Worm (Caenorhabditis elegans) whole organism, L1 larva: ENCODE results near the gene srh-213.
"Not testable (repeated sequence)": the region's sequence is repeated elsewhere in the genome, so short reads cannot be mapped to it uniquely, and the experiment has no call there.

ENCODE experiments used
- C04F5.9 ChIP-seq: sonication (generic microtip); optimal IDR thresholded peaks from 2 replicates; lab custom pipeline; 2016; ENCODE audit warnings: missing genetic modification characterization, missing compliant biosample characterization
- C34B4.2 ChIP-seq: sonication (generic microtip); optimal IDR thresholded peaks from 2 replicates; lab custom pipeline; 2017; ENCODE audit warnings: mild to moderate bottlenecking, missing genetic modification characterization, missing compliant biosample characterization
- Y116A8C.19 ChIP-seq: sonication (generic microtip); optimal IDR thresholded peaks from 2 replicates; lab custom pipeline; 2016; ENCODE audit warnings: missing compliant biosample characterization, missing genetic modification characterization, borderline replicate concordance
- aly-2 ChIP-seq: fragments of 150-350 bp; optimal IDR thresholded peaks from 2 replicates; lab custom pipeline; 2014; ENCODE audit warnings: missing biosample characterization, missing genetic modification characterization
- ama-1 ChIP-seq: fragments of 150-350 bp; optimal IDR thresholded peaks from 2 replicates; lab custom pipeline; 2014
- blmp-1 ChIP-seq: fragments of 150-350 bp; optimal IDR thresholded peaks from 2 replicates; lab custom pipeline; 2014; ENCODE audit warnings: missing biosample characterization, missing genetic modification characterization
- ceh-63 ChIP-seq: fragments of 200-800 bp; sonication (Bioruptor generic); optimal IDR thresholded peaks from 2 replicates; lab custom pipeline; 2018; ENCODE audit warnings: mild to moderate bottlenecking, missing genetic modification characterization, missing compliant biosample characterization
- ceh-8 ChIP-seq: fragments of 200-800 bp; sonication (Bioruptor generic); optimal IDR thresholded peaks from 2 replicates; lab custom pipeline; 2018; ENCODE audit warnings: mild to moderate bottlenecking, missing genetic modification characterization, moderate library complexity, missing compliant biosample characterization
- ceh-82 ChIP-seq, 3 experiments: fragments of 150-350 bp in 1 of 3; sonication (generic microtip) in 2 of 3; optimal IDR thresholded peaks; 2 replicates each; lab custom pipeline; 2014 to 2017; ENCODE audit warnings: missing biosample characterization in 3 of 3, missing genetic modification characterization in 3 of 3
- ces-1 ChIP-seq: fragments of 150-350 bp; optimal IDR thresholded peaks from 2 replicates; lab custom pipeline; 2014; ENCODE audit warnings: missing biosample characterization, missing genetic modification reagents, missing genetic modification characterization
- dpl-1 ChIP-seq, 3 experiments: fragments of 150-350 bp in 2 of 3; sonication (generic microtip) in 1 of 3; optimal IDR thresholded peaks; 2 replicates each; lab custom pipeline; 2014 to 2017; ENCODE audit warnings: missing biosample characterization in 3 of 3, missing genetic modification characterization in 3 of 3, missing genetic modification reagents in 3 of 3
- efl-1 ChIP-seq, 4 experiments: fragments of 150-350 bp; optimal IDR thresholded peaks in 3 of 4; peaks in 1 of 4; 1 replicate in 1 of 4; 2 replicates in 3 of 4; lab custom pipeline; 2014; ENCODE audit warnings: missing biosample characterization in 2 of 4, missing genetic modification characterization in 2 of 4, missing genetic modification reagents in 2 of 4
- fkh-10 ChIP-seq: sonication (generic microtip); optimal IDR thresholded peaks from 2 replicates; lab custom pipeline; 2017; ENCODE audit warnings: missing biosample characterization, missing genetic modification reagents, missing genetic modification characterization
- fkh-4 ChIP-seq: sonication (generic microtip); optimal IDR thresholded peaks from 2 replicates; lab custom pipeline; 2016; ENCODE audit warnings: missing compliant biosample characterization, missing genetic modification characterization, borderline replicate concordance
- fos-1 ChIP-seq: fragments of 150-350 bp; optimal IDR thresholded peaks from 2 replicates; lab custom pipeline; 2014; ENCODE audit warnings: missing biosample characterization, missing genetic modification characterization
- hlh-17 ChIP-seq: fragments of 200-800 bp; sonication (Bioruptor generic); optimal IDR thresholded peaks from 2 replicates; lab custom pipeline; 2018; ENCODE audit warnings: missing genetic modification characterization, mild to moderate bottlenecking, missing compliant biosample characterization, moderate library complexity, borderline replicate concordance
- hpl-2 ChIP-seq: fragments of 150-350 bp; optimal IDR thresholded peaks from 2 replicates; lab custom pipeline; 2014; ENCODE audit warnings: missing biosample characterization, missing genetic modification reagents, missing genetic modification characterization
- isw-1 ChIP-seq: fragments of 200-800 bp; sonication (Bioruptor generic); IDR thresholded peaks from 2 replicates; pipeline ENCODE4 v1.3.6; 2022; ENCODE audit warnings: missing genetic modification characterization, missing compliant biosample characterization
- jun-1 ChIP-seq: fragments of 150-350 bp; optimal IDR thresholded peaks from 2 replicates; lab custom pipeline; 2014; ENCODE audit warnings: missing biosample characterization, missing genetic modification reagents, missing genetic modification characterization
- lin-13 ChIP-seq: fragments of 150-350 bp; optimal IDR thresholded peaks from 2 replicates; lab custom pipeline; 2014; ENCODE audit warnings: missing biosample characterization, missing genetic modification reagents, missing genetic modification characterization
- lin-14 ChIP-seq: fragments of 200-800 bp; sonication (Bioruptor generic); optimal IDR thresholded peaks from 2 replicates; lab custom pipeline; 2018; ENCODE audit warnings: mild to moderate bottlenecking, missing genetic modification characterization, moderate library complexity, missing compliant biosample characterization
- lin-15B ChIP-seq: fragments of 150-350 bp; sonication (generic microtip); optimal IDR thresholded peaks from 3 replicates; lab custom pipeline; 2014; ENCODE audit warnings: missing biosample characterization, missing genetic modification characterization
- lin-35 ChIP-seq, 2 experiments: fragments of 150-350 bp; optimal IDR thresholded peaks; 2 replicates each; lab custom pipeline; 2014; ENCODE audit warnings: missing biosample characterization in 2 of 2, missing genetic modification characterization in 2 of 2, missing genetic modification reagents in 2 of 2
- lin-39 ChIP-seq: fragments of 150-350 bp; optimal IDR thresholded peaks from 2 replicates; lab custom pipeline; 2014; ENCODE audit warnings: missing biosample characterization, missing genetic modification reagents, missing genetic modification characterization
- lsy-2 ChIP-seq, 2 experiments: fragments of 150-350 bp; optimal IDR thresholded peaks; 2 replicates each; lab custom pipeline; 2014; ENCODE audit warnings: missing biosample characterization in 2 of 2, missing genetic modification characterization in 2 of 2
- mab-9 ChIP-seq: fragments of 200-800 bp; sonication (Bioruptor generic); IDR thresholded peaks from 2 replicates; pipeline ENCODE4 v1.3.6; 2022; ENCODE audit warnings: missing genetic modification reagents, missing genetic modification characterization, missing compliant biosample characterization
- mdl-1 ChIP-seq, 2 experiments: fragments of 150-350 bp; optimal IDR thresholded peaks; 2 replicates each; lab custom pipeline; 2014 to 2017; ENCODE audit warnings: missing biosample characterization in 2 of 2, missing genetic modification characterization in 2 of 2, inconsistent platforms in 1 of 2
- nhr-12 ChIP-seq: sonication (generic microtip); optimal IDR thresholded peaks from 2 replicates; lab custom pipeline; 2017; ENCODE audit warnings: missing biosample characterization, missing genetic modification characterization
- nhr-19 ChIP-seq: fragments of 200-800 bp; sonication (Bioruptor generic); conservative IDR thresholded peaks from 2 replicates; pipeline ENCODE4 v1.3.6; 2022; ENCODE audit warnings: missing genetic modification characterization, missing compliant biosample characterization
- nhr-20 ChIP-seq: sonication (generic microtip); optimal IDR thresholded peaks from 2 replicates; lab custom pipeline; 2016; ENCODE audit warnings: mild to moderate bottlenecking, missing genetic modification characterization, missing compliant biosample characterization
- nhr-76 ChIP-seq: sonication (generic microtip); optimal IDR thresholded peaks from 2 replicates; lab custom pipeline; 2017; ENCODE audit warnings: missing biosample characterization, missing genetic modification characterization
- nhr-85 ChIP-seq: sonication (generic microtip); peaks from one replicate; lab custom pipeline; 2016; ENCODE audit warnings: missing genetic modification characterization, inconsistent platforms, missing compliant biosample characterization
- pax-3 ChIP-seq: fragments of 200-800 bp; sonication (Bioruptor generic); optimal IDR thresholded peaks from 2 replicates; lab custom pipeline; 2018; ENCODE audit warnings: mild to moderate bottlenecking, missing genetic modification characterization, moderate library complexity, missing compliant biosample characterization
- skn-1 ChIP-seq: fragments of 150-350 bp; optimal IDR thresholded peaks from 2 replicates; lab custom pipeline; 2014; ENCODE audit warnings: missing biosample characterization, missing genetic modification characterization
- snpc-4 ChIP-seq: fragments of 150-350 bp; optimal IDR thresholded peaks from 2 replicates; lab custom pipeline; 2014; ENCODE audit warnings: missing biosample characterization, missing genetic modification characterization
- snu-23 ChIP-seq: sonication (generic microtip); optimal IDR thresholded peaks from 2 replicates; lab custom pipeline; 2016; ENCODE audit warnings: missing genetic modification characterization, missing compliant biosample characterization
- sup-37 ChIP-seq: fragments of 200-800 bp; sonication (Bioruptor generic); optimal IDR thresholded peaks from 2 replicates; lab custom pipeline; 2018; ENCODE audit warnings: mild to moderate bottlenecking, missing genetic modification characterization, missing compliant biosample characterization
- tbx-2 ChIP-seq: sonication (generic microtip); optimal IDR thresholded peaks from 2 replicates; lab custom pipeline; 2016; ENCODE audit warnings: missing genetic modification characterization, missing compliant biosample characterization
- unc-86 ChIP-seq: sonication (generic microtip); optimal IDR thresholded peaks from 2 replicates; lab custom pipeline; 2016; ENCODE audit warnings: missing genetic modification characterization, missing compliant biosample characterization
- vab-15 ChIP-seq: sonication (generic microtip); optimal IDR thresholded peaks from 2 replicates; lab custom pipeline; 2017; ENCODE audit warnings: missing genotype, mild to moderate bottlenecking, missing genetic modification characterization, missing compliant biosample characterization
- xbp-1 ChIP-seq: sonication (generic microtip); optimal IDR thresholded peaks from 2 replicates; lab custom pipeline; 2016; ENCODE audit warnings: missing genetic modification characterization, missing compliant biosample characterization
- zip-4 ChIP-seq: fragments of 200-800 bp; sonication (Bioruptor generic); optimal IDR thresholded peaks from 2 replicates; lab custom pipeline; 2018; ENCODE audit warnings: mild to moderate bottlenecking, missing genetic modification characterization, moderate library complexity, missing compliant biosample characterization
- ztf-4 ChIP-seq: fragments of 150-350 bp; optimal IDR thresholded peaks from 2 replicates; lab custom pipeline; 2014; ENCODE audit warnings: missing biosample characterization, missing genetic modification characterization

The srh-213 gene

ce11 chrV:3605325-3605724 lies 10.5 kb upstream of the srh-213 start, which contains the start of gene T22F3.8:
Gene T22F3.8, minus strand, starts transcription at chrV:3605425.
- no peak for TF ChIP-seq lin-35 (GFP tag; optimal IDR thresholded peaks at IDR 0.05; lab: Kevin White, UChicago)
- no peak for TF ChIP-seq sup-37
- TF ChIP-seq mab-9: no peak
- TF ChIP-seq vab-15 (tag; lab: Kevin White, UChicago): no peak
- no peak for TF ChIP-seq mdl-1 (tag; optimal IDR thresholded peaks at IDR 0.05; lab: Kevin White, UChicago)
- TF ChIP-seq hpl-2 (GFP tag; lab: Kevin White, UChicago): no peak
- TF ChIP-seq tbx-2: no peak
- no peak for TF ChIP-seq efl-1 (optimal IDR thresholded peaks at IDR 0.05; lab: Kevin White, UChicago)
- no peak for TF ChIP-seq efl-1 (GFP tag; optimal IDR thresholded peaks at IDR 0.05 in 1 of 2; lab: Kevin White, UChicago)
- no peak for TF ChIP-seq ztf-4 (tag; lab: Kevin White, UChicago)
- TF ChIP-seq lin-39: no peak
- TF ChIP-seq aly-2: no peak
- no peak for TF ChIP-seq nhr-19
- TF ChIP-seq Y116A8C.19: no peak
- no peak for TF ChIP-seq lin-14 (GFP tag; lab: Kevin White, UChicago)
- no peak for TF ChIP-seq C34B4.2 (tag; lab: Kevin White, UChicago)

- TF ChIP-seq unc-86 (tag; lab: Kevin White, UChicago) (no peak), lin-13 (GFP tag; lab: Kevin White, UChicago) (no peak), lin-15B (tag; lab: Kevin White, UChicago) (no peak), C04F5.9 (no peak), ceh-82 (tag; optimal IDR thresholded peaks at IDR 0.05; lab: Kevin White, UChicago) (no peak), skn-1 (tag; lab: Kevin White, UChicago) (no peak), efl-1 (optimal IDR thresholded peaks at IDR 0.05; lab: Kevin White, UChicago) (no peak), efl-1 (GFP tag; optimal IDR thresholded peaks at IDR 0.05 in 1 of 2; lab: Kevin White, UChicago) (no peak), lsy-2 (tag; optimal IDR thresholded peaks at IDR 0.05; lab: Kevin White, UChicago) (no peak), ces-1 (GFP tag; lab: Kevin White, UChicago) (no peak), snpc-4 (tag; lab: Kevin White, UChicago) (no peak), nhr-76 (tag; lab: Kevin White, UChicago) (no peak), jun-1 (tag; lab: Kevin White, UChicago) (no peak), hlh-17 (no peak), xbp-1 (no peak), blmp-1 (tag; lab: Kevin White, UChicago) (no peak), fkh-10 (GFP tag; lab: Kevin White, UChicago) (no peak), ceh-63 (GFP tag; lab: Kevin White, UChicago) (no peak), fos-1 (tag; lab: Kevin White, UChicago) (no peak), ama-1 (lab: Kevin White, UChicago) (no peak), zip-4 (no peak)
Measured at ce11 chrV:3600570-3600969, 5.7 kb upstream of the srh-213 start, which contains the start of gene T22F3.7. Gene T22F3.7, minus strand, starts transcription at chrV:3600670.

DNA sequence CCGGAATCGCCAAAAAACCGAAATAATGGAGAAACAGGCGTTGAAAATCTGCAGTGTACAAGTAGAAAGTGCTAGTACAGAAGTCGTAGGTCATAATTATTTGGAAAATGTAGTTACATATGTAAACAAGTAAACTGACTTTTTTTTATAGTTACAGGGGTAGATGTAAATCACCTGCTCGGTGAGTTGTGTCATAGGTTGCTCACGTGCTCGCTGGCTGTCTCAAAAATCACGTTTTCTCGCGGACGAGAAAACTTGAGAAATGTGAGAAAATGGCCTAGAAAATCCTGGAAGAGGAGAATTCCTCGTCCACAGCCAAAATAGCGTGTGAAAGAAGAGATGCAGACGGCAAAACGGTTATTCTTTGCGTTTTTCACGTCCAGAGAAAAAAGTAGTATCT lies 2.2 kb upstream of the srh-213 start, which contains the start of gene srh-212:
TSS of gene srh-212 (minus strand) at position 101 of the 400 bp plus-strand sequence.
- not testable (repeated sequence) for TF ChIP-seq dpl-1 (GFP tag; optimal IDR thresholded peaks at IDR 0.05; lab: Kevin White, UChicago); lin-39; snu-23 (GFP tag; lab: Kevin White, UChicago)

DNA sequence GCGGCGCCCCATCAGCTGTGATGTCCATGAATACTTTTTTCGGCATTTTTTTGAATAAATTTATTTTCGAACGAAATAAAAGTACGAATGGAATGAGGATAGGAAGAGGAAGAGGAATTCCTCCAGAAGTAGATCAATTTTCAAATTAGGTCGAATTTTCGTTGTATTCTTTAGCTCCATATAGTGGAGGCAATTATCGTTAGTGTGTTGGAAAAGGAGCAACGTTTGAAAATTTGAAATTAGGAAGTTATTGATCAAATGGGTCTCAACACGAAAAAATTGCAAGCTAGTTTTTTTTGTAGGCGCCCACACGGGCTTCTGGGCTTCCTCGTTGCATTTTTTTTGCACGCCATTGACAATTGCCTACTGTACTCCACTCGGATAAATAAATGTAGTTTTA lies 2.7 kb downstream of the srh-213 start, which contains the start of gene T22F3.12:
TSS of gene T22F3.12 (minus strand) at position 101 of the 400 bp plus-strand sequence.
- TF ChIP-seq ceh-8 (GFP tag; lab: Kevin White, UChicago) (no peak), zip-4 (no peak), snpc-4 (tag; lab: Kevin White, UChicago) (no peak), ztf-4 (tag; lab: Kevin White, UChicago) (no peak), nhr-20 (tag; lab: Kevin White, UChicago) (no peak), nhr-85 (no peak), lsy-2 (tag; optimal IDR thresholded peaks at IDR 0.05; lab: Kevin White, UChicago) (no peak), isw-1 (no peak), unc-86 (tag; lab: Kevin White, UChicago) (no peak), pax-3 (tag; lab: Kevin White, UChicago) (no peak), nhr-12 (tag; lab: Kevin White, UChicago) (no peak), mab-9 (no peak), fkh-4 (no peak), lin-14 (GFP tag; lab: Kevin White, UChicago) (no peak)
- TF ChIP-seq, all 84 proteins: peak for 0
